Worm (Caenorhabditis elegans): ENCODE results near the gene swm-1.

The swm-1 gene

ce11 chrV:9055644-9056043, 973 bp upstream of the swm-1 start:
- TF ChIP-seq pqm-1 (tag; optimal IDR thresholded peaks at IDR 0.05): no peak
- TF ChIP-seq ceh-34 (tag; optimal IDR thresholded peaks at IDR 0.05): no peak
- TF ChIP-seq lin-11 (tag; optimal IDR thresholded peaks at IDR 0.05): no peak
- TF ChIP-seq ceh-14 (tag; optimal IDR thresholded peaks at IDR 0.05): no peak
- TF ChIP-seq unc-42 (tag; optimal IDR thresholded peaks at IDR 0.05): no peak
- no peak for TF ChIP-seq ceh-6 (GFP tag; optimal IDR thresholded peaks at IDR 0.05)
- no peak for TF ChIP-seq ceh-19 (GFP tag; optimal IDR thresholded peaks at IDR 0.05)
- TF ChIP-seq tbx-2 (tag; optimal IDR thresholded peaks at IDR 0.05): no peak
- no peak for TF ChIP-seq ceh-45 (GFP tag; IDR thresholded peaks at IDR 0.05)
- no peak for TF ChIP-seq mec-3 (tag; optimal IDR thresholded peaks at IDR 0.05; ENCODE audit: borderline replicate concordance)
- TF ChIP-seq fkh-10 (GFP tag; optimal IDR thresholded peaks at IDR 0.05): no peak
- TF ChIP-seq pha-4 (tag; optimal IDR thresholded peaks at IDR 0.05): no peak
- TF ChIP-seq ama-1 (optimal IDR thresholded peaks at IDR 0.05): no peak
- no peak for TF ChIP-seq sox-2 (GFP tag; IDR thresholded peaks at IDR 0.05)
- TF ChIP-seq dve-1 (tag; optimal IDR thresholded peaks at IDR 0.05): no peak
- TF ChIP-seq ztf-16 (tag; optimal IDR thresholded peaks at IDR 0.05): no peak

- TF ChIP-seq madf-2 (tag; optimal IDR thresholded peaks at IDR 0.05) (no peak), ceh-14 (tag; optimal IDR thresholded peaks at IDR 0.05) (no peak), elt-4 (tag; optimal IDR thresholded peaks at IDR 0.05) (no peak), unc-42 (tag; optimal IDR thresholded peaks at IDR 0.05) (no peak), mec-3 (tag; optimal IDR thresholded peaks at IDR 0.05; ENCODE audit: borderline replicate concordance) (no peak), ceh-24 (tag; optimal IDR thresholded peaks at IDR 0.05) (no peak), odd-2 (tag; optimal IDR thresholded peaks at IDR 0.05) (no peak), nhr-11 (tag; optimal IDR thresholded peaks at IDR 0.05) (no peak), lim-6 (tag; optimal IDR thresholded peaks at IDR 0.05) (no peak), fkh-10 (GFP tag; optimal IDR thresholded peaks at IDR 0.05) (no peak), Y22D7AL.16 (tag; optimal IDR thresholded peaks at IDR 0.05) (no peak), ref-2 (tag; optimal IDR thresholded peaks at IDR 0.05) (no peak), tbx-2 (tag; optimal IDR thresholded peaks at IDR 0.05) (no peak), ahr-1 (tag; optimal IDR thresholded peaks at IDR 0.05) (no peak), ceh-19 (GFP tag; optimal IDR thresholded peaks at IDR 0.05) (no peak), K02D7.2 (tag; optimal IDR thresholded peaks at IDR 0.05) (no peak), pax-1 (tag; optimal IDR thresholded peaks at IDR 0.05) (no peak), gmeb-2 (tag; optimal IDR thresholded peaks at IDR 0.05) (no peak)
Measured at ce11 chrV:9053969-9054368, 702 bp downstream of the swm-1 start, which contains the start of gene C25E10.8. Gene C25E10.8 (minus strand): TSS chrV:9054069.

ce11 chrV:9053235-9053634, 1.4 kb downstream of the swm-1 start:
- no peak for TF ChIP-seq ceh-30 (tag; optimal IDR thresholded peaks at IDR 0.05)
- TF ChIP-seq C08G9.2 (tag; optimal IDR thresholded peaks at IDR 0.05): no peak
- TF ChIP-seq zip-5 (tag; optimal IDR thresholded peaks at IDR 0.05): no peak
- TF ChIP-seq lin-11 (tag; optimal IDR thresholded peaks at IDR 0.05): no peak
- no peak for TF ChIP-seq dmd-4 (tag; optimal IDR thresholded peaks at IDR 0.05; ENCODE audit: borderline replicate concordance)
- no peak for TF ChIP-seq K02D7.2 (tag; optimal IDR thresholded peaks at IDR 0.05)
- no peak for TF ChIP-seq mec-3 (tag; optimal IDR thresholded peaks at IDR 0.05; ENCODE audit: borderline replicate concordance)
- TF ChIP-seq ama-1 (optimal IDR thresholded peaks at IDR 0.05): no peak
- TF ChIP-seq ceh-31 (tag; optimal IDR thresholded peaks at IDR 0.05): no peak

DNA sequence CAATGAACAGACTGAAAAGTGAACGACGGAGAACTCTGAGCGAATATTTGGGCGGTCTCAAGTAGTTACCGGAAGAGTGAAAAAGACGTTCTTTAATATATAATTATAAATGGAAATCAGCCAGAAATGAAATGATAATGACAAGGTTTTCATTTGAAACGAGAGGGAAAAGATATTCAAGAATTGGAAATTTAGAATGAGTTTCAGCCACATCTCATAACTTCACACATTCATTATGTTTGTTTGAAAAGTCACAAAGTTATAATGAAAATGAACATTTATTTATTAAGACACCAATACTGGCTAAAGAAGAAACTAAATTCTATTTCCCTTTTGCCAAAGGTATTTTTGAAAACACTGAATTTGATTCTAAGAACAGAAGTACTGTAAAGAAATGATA, 3.6 kb downstream of the swm-1 start, which contains the start of gene C25E10.7:
Gene C25E10.7 (minus strand): TSS at position 101 of the 400 bp plus-strand sequence.
- TF ChIP-seq npax-4 (tag; optimal IDR thresholded peaks at IDR 0.05) (no peak), nhr-11 (tag; optimal IDR thresholded peaks at IDR 0.05) (no peak), elt-4 (tag; optimal IDR thresholded peaks at IDR 0.05) (no peak), ahr-1 (tag; optimal IDR thresholded peaks at IDR 0.05) (no peak), ceh-48 (tag; optimal IDR thresholded peaks at IDR 0.05) (no peak), nfya-1 (tag; optimal IDR thresholded peaks at IDR 0.05) (no peak), fax-1 (tag; optimal IDR thresholded peaks at IDR 0.05) (no peak), sox-4 (tag; optimal IDR thresholded peaks at IDR 0.05) (no peak), fkh-10 (GFP tag; optimal IDR thresholded peaks at IDR 0.05) (no peak), ref-2 (tag; optimal IDR thresholded peaks at IDR 0.05) (no peak), hlh-30 (tag; optimal IDR thresholded peaks at IDR 0.05; ENCODE audit: insufficient read depth) (no peak), lin-11 (tag; optimal IDR thresholded peaks at IDR 0.05) (no peak), pag-3 (tag; optimal IDR thresholded peaks at IDR 0.05; ENCODE audit: borderline replicate concordance) (no peak), ceh-14 (tag; optimal IDR thresholded peaks at IDR 0.05) (no peak)
